Fruit fly (Drosophila melanogaster): ENCODE results near the gene CG34298.

- TF ChIP-seq CG9705 (GFP tag; optimal IDR thresholded peaks at IDR 0.05) (no peak), Hr83 (GFP tag; optimal IDR thresholded peaks at IDR 0.05; ENCODE audit: poor library complexity, severe bottlenecking) (no peak), Abd-B (GFP tag; optimal IDR thresholded peaks at IDR 0.05) (no peak), woc (GFP tag; optimal IDR thresholded peaks at IDR 0.05) (no peak), pan (optimal IDR thresholded peaks at IDR 0.05) (no peak)
Measured at dm6 chr3R:30021009-30021408, 21.4 kb downstream of the CG34298 start.

Data from whole organism, wandering third instar larva.